Fruit fly (Drosophila melanogaster) whole organism, larva: ENCODE data around the gene kay.

Experiments
- noc ChIP-seq: fragments of 200-800 bp; sonication (Bioruptor generic); optimal IDR thresholded peaks from 3 replicates; lab custom pipeline; 2019; ENCODE audit warnings: missing biosample characterization, mild to moderate bottlenecking, missing genetic modification characterization, moderate library complexity

The kay gene

dm6 chr3R:29771645-29772089 is 5.9 kb downstream of the kay start:
- TF ChIP-seq noc, result no peak

DNA sequence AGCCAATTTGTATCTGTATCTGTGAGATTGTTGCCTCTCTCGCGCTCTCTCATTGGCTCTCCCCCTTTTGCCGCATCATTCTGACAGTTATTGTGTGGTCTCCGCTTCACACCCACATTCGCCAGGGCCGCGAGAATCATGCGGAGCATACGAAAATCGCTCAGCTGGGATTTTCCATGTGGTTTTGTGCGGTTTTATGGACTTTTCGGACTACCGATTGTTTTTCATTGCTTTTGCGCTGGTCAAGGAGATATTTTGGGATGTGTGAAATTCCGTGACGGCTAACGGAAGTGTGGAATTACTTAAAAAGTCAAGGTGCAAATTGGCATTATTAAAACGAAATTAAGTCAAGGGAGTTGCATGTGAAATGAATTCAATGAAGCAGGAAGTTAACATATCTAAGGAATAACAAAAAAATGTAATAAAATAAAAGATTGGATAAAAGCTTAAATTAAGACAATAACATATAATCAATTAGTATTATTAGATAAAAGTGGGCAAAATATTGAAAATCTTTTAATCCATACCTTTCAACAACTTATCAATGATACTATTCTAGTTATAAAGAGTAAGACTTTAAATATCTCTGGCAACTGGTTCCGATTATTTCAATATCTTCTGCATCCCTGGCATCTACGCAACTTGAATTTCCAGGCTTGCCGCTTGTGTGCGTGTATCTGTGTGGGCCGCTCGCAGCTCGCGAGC is 6.4 kb downstream of the kay start:
- peak; percentile 34 for TF ChIP-seq noc

dm6 chr3R:29772795-29773331 is 7.1 kb downstream of the kay start:
- TF ChIP-seq noc, result peak; percentile 39

DNA sequence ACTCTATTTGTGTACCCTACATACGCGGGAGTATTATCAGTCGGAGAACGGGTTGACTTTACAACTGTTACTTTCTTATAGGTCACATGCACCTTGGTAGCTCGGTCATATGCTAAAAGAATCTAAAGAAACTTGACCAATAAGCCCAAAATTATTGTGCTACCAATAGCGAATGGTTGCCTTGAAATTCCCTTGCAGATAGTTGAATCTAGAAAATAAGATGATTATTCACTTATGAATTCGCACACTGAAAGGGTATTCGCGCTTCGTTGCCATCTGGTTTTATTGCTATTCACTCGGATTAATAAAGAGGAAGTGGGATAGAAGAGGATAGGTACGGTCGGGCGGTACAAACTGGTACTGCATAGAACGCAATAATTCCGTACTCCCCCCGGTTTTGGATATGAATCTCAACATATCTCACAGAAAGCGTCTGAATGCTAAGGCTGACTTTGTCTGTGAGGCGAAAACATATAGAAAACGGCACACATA is 8.1 kb downstream of the kay start:
- peak; percentile 91 for TF ChIP-seq noc

- no peak for TF ChIP-seq noc
Measured at dm6 chr3R:29774360-29775193, 8.8 kb downstream of the kay start.

- TF ChIP-seq noc, result peak; percentile 14
Measured at dm6 chr3R:29775755-29776686, 10.2 kb downstream of the kay start.

- no peak for TF ChIP-seq noc
Measured at dm6 chr3R:29777213-29777612, 11.4 kb downstream of the kay start.

dm6 chr3R:29778139-29778984 is 12.6 kb downstream of the kay start:
- TF ChIP-seq noc, result no peak

DNA sequence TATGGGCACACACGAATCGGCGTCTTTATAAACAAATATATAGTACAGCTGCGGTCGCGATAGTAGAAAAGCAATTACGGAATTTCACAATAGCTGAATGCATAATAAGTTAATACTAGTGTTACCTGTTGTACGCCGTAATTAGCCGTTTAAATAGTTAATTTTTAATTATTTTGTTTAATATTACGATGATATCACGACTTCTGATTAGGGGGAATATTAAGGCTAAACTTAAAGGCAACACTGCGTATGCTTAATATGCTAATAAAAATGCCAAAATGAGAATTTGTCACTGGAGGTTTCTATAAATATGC is 13.1 kb downstream of the kay start:
- TF ChIP-seq noc, result peak; percentile 63

DNA sequence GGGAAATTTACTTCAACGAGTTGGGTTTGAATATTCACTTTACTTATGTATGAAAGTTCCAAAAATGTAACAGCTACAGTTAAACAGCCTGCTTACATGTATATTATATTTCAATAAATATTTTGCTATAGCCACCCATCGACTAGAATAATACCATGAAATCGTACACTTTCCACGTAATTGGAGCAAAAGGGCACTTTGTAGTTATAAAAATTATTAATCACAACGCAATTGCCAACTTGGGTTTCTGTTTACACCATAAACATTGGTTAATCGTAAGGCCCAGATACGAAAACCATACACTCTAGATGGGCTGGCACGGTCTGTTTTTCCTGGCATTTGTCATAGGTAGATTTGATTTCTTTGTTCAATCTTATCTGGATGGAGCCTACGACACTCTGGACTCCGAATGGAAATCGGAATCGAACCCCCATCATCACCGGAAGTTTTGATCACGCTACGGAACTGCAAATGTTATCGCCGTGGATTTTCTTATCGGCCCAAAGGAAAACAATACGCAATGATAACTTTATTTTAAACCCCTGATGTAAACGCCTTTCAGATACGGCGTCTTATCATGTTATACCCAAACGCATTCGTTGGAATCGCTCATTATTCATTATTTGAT is 14.7 kb downstream of the kay start, which contains the start of gene fig:
Gene fig (minus strand): TSS at position 51 of the 628 bp plus-strand sequence.
- TF ChIP-seq noc, result no peak

DNA sequence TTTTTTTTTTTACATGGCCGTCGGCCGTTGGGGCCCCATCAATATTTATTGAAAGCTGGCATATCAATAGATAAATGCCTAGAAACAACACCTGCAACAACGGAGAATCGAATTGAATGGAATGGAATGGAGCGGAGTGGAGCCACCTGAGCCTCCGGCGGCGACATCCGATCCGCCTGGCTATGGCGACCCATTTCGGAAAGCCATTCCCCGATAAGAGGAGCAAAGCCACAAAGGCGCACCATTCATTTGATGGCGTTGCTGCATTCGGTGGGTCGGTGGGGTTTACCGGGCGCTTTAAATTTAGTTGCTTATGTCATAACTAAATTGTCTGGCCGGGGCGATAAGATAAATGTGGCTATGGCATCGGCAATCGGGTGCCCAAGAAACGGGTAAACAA is 16.1 kb downstream of the kay start:
- no peak for TF ChIP-seq noc

DNA sequence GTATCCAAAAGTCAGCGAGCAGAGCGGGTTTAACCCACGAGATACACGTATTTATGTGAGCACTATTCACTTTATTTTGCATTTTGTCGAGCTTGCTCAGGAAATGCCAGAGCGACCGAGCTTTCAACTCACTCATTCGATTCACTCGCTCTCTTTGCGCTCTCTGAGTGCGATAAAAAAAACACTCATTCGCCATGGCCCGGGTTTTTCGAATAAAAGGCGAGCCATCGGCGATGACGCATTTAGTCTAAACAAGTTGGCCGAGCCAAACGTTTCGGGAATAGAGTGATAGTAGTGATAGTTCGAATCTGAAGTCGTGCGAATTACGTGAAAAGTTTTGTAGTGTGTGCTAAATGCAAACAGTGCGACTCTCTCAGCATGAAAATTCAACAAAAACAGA is 16.6 kb downstream of the kay start:
- TF ChIP-seq noc, result peak; percentile 82

DNA sequence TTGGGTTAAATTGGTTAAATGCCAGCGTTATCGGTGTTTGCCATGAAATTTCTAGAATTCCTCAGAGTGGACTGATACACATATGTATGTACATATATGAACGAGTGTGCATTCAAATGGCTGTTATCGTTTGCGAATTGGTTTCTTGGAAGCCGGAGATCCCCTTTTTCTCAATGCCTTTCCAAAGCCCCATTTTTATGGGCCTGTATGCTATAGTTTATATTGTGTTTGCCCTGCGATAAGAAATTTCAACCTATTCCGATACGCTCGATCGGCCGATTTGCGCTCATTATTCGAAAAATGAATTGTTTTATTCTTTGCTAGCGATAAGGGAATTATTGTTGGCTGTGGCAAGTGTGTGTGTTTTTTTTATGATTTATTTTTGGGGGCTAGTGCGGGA is 17.4 kb downstream of the kay start:
- TF ChIP-seq noc, result no peak

dm6 chr3R:29785242-29785641 is 19.4 kb downstream of the kay start:
- no peak for TF ChIP-seq noc
